Worm (Caenorhabditis elegans): ENCODE data around the gene mpst-4.
"Not testable (repeated sequence)": the region's sequence is repeated elsewhere in the genome, so short reads cannot be mapped to it uniquely, and the experiment has no call there.

The mpst-4 gene

DNA sequence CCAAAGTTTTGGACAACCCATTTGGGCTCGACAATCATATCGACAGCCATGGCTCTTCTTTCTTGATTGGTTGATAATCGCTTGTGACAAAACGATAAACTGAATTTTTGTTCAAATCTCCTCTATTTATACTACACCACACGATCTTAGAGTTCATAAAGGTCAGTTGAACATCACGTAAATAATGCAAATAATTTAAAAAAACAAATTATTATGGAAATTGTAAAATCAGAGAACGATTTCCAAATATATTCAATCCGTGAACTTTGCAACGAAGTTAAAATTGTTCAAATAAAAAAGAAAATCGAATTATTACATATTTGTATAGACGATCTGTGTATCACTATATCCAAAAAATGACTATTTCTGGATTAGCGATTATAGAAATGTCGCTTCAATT lies at the start of gene mpst-4, which contains the start of gene F11G11.14:
Gene mpst-4, minus strand, starts transcription at position 101 of the 400 bp plus-strand sequence.
Gene F11G11.14, plus strand, starts transcription at position 325 of the 400 bp plus-strand sequence.
- TF ChIP-seq hmbx-1 (tag; optimal IDR thresholded peaks at IDR 0.05) (no peak), ets-7 (tag; optimal IDR thresholded peaks at IDR 0.05) (no peak)

DNA sequence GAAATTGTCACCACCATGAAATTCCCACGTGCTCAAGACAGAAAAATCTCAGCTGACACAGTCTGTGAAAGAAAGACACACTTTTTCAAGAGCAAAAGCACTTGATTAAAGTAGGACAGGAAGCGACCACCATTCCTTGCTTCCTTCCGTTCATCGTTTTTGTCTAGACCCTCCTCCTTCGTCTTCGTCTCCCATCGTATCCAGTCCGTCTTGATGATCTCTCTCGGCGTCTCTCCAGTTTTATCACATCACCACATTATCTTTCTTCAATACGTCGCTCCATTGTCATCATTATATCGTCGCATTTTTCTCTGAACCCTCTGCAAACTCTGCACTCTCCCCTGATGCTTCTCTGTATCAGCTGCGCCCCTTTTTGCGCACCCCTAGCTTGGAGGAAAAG lies 44.9 kb upstream of the mpst-4 start:
- no peak for TF ChIP-seq tra-4 (tag; optimal IDR thresholded peaks at IDR 0.05)
- TF ChIP-seq scrt-1 (GFP tag; IDR thresholded peaks at IDR 0.05): no peak

DNA sequence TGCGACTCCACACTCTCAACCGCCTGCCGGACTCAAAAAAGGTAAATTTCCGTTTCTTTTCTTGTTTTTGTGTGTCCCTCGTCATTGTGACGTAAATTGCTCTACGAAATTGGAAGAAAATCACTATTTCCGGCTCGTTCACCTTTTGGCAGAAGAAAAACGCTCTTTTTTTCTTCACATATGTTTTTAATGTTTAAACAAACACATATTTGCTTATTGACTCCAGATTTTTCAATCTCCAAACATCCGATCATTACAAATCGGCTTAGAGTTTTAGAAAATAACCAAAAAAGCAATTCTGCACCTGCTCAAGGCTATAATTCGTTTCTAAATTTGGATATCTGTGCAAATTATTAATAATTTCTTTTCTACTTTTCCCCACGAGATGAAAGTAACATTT lies 42.6 kb upstream of the mpst-4 start:
- TF ChIP-seq ets-7 (tag; optimal IDR thresholded peaks at IDR 0.05): no peak

DNA sequence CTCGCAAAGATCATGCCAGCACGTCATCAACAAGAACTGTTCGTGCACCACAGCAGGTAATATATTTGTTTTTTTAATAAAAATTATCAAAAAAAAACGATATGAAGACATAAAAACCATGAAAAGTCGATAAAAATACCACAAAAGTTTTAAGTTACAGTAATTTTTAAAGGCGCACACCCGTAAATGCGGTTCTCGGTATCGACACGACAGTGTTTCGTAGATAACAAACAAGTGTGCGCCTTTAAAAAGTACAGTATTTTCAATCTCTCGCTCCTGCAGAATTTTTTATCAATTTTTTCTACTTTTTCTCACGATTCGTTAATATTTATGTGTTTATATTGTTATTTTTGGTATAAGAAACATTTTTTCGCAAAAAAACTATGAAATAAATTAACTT lies 42.1 kb upstream of the mpst-4 start:
- no peak for TF ChIP-seq scrt-1 (GFP tag; IDR thresholded peaks at IDR 0.05)
- TF ChIP-seq flt-1 (GFP tag; IDR thresholded peaks at IDR 0.05): no peak
- no peak for TF ChIP-seq hmg-4 (GFP tag; optimal IDR thresholded peaks at IDR 0.05)
- TF ChIP-seq aly-1 (tag; optimal IDR thresholded peaks at IDR 0.05): no peak
- no peak for TF ChIP-seq hmbx-1 (tag; optimal IDR thresholded peaks at IDR 0.05)
- TF ChIP-seq tbx-37 (GFP tag; conservative IDR thresholded peaks at IDR 0.05): no peak
- TF ChIP-seq hnd-1 (tag; optimal IDR thresholded peaks at IDR 0.05): no peak
- TF ChIP-seq tbx-11 (GFP tag; IDR thresholded peaks at IDR 0.05): no peak
- no peak for TF ChIP-seq F13C5.2 (tag; optimal IDR thresholded peaks at IDR 0.05)
- TF ChIP-seq ceh-36 (tag; optimal IDR thresholded peaks at IDR 0.05): no peak
- TF ChIP-seq sea-1 (GFP tag; conservative IDR thresholded peaks at IDR 0.05): no peak
- TF ChIP-seq tra-4 (tag; optimal IDR thresholded peaks at IDR 0.05): no peak
- TF ChIP-seq pes-1 (GFP tag; IDR thresholded peaks at IDR 0.05): no peak
- TF ChIP-seq ama-1 (optimal IDR thresholded peaks at IDR 0.05): no peak
- no peak for TF ChIP-seq ets-7 (tag; optimal IDR thresholded peaks at IDR 0.05)
- TF ChIP-seq ceh-13 (GFP tag; optimal IDR thresholded peaks at IDR 0.05): no peak
- no peak for TF ChIP-seq B0310.2 (tag; optimal IDR thresholded peaks at IDR 0.05)

DNA sequence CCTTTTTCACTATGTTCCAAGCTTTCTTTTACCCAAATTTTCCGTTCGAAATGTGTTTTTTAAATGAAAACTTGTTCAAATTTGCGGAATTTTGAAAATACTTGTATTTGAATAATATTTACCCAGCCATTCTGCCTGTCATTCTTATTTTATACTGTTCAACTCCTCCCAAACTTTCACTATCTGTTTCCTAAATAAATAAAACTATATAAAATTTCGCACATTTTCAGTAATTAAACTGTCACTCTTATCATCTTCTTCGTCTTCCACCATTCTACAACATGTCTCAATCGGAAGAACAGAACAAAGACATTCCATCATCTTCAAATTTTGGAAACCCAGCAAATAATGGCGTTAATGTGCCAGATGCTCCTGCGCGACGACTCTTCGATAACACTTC lies 41.5 kb upstream of the mpst-4 start, which contains the start of gene btbd-10:
Gene btbd-10, plus strand, starts transcription at position 231 of the 400 bp plus-strand sequence.
- TF ChIP-seq ets-7 (tag; optimal IDR thresholded peaks at IDR 0.05) (no peak), aly-1 (tag; optimal IDR thresholded peaks at IDR 0.05) (no peak), ceh-13 (GFP tag; optimal IDR thresholded peaks at IDR 0.05) (no peak), ceh-36 (tag; optimal IDR thresholded peaks at IDR 0.05) (no peak), pes-1 (GFP tag; IDR thresholded peaks at IDR 0.05) (no peak), ama-1 (optimal IDR thresholded peaks at IDR 0.05) (no peak), sea-1 (GFP tag; conservative IDR thresholded peaks at IDR 0.05) (no peak), tbx-11 (GFP tag; IDR thresholded peaks at IDR 0.05) (no peak), tra-4 (tag; optimal IDR thresholded peaks at IDR 0.05) (no peak), B0310.2 (tag; optimal IDR thresholded peaks at IDR 0.05) (no peak), F13C5.2 (tag; optimal IDR thresholded peaks at IDR 0.05) (no peak), hnd-1 (tag; optimal IDR thresholded peaks at IDR 0.05) (no peak)

DNA sequence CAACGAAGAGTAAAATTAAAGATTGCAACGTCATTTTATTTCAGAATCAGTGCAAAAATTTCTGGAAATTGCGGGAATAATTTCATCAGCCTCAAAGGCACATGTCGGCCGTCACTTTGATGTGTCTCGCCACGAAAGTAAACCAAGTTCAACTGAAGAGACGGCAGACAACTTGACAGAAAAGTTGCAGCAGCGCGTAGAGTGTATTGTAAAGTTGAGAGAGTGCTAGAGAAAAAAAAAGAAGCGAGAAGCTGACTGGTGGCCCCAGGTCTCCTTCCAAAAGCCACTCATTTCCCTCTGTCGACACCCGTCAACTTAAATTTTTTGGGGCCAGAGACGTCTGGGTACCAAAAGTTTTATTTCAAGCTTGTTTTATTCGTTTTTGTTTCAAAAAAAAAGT lies 41.0 kb upstream of the mpst-4 start:
- TF ChIP-seq F13C5.2 (tag; optimal IDR thresholded peaks at IDR 0.05) (peak; percentile 3), hmg-4 (GFP tag; optimal IDR thresholded peaks at IDR 0.05) (no peak)

DNA sequence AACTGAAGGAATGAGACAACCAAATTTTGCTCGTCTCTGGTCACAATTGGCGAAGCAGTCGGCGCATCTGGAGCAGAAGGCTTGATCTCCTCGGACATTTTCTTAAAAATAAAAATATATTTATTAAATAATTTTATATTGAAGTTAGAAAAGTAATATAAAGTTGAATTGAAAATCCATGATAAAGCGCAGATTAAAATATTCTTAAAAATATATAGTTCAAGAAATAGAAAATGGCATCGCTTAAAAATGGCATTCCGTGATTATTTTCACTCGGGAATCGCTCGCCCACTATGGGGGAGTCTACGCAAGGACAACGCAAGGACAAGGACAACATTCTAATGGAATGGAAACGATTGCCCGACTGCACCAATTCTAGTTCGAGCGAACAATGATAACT lies 40.4 kb upstream of the mpst-4 start, which contains the start of gene sgt-1:
Gene sgt-1, minus strand, starts transcription at position 101 of the 400 bp plus-strand sequence.
- TF ChIP-seq aly-1, ceh-36, F13C5.2 (tag; optimal IDR thresholded peaks at IDR 0.05): not testable (repeated sequence)

DNA sequence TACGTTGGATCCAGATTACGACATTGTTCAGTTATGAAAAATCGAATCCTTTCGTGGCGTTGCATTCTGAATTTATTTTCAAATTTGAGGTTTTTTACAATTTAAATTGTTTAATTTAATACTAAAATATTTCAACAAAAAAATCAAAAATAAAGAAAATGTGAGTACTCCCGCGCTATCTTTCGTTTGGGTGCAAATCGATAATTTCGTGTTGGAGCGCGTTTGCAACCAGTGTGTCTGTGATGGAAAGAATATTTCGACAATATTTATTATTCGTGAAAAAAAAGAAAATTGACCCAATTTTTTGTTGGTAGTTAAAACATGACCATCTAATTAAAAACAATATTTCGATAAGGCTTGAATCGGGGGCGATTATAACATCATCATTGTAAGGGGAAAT lies 38.8 kb upstream of the mpst-4 start, which contains the start of gene R05F9.9:
Gene R05F9.9, minus strand, starts transcription at position 66 of the 400 bp plus-strand sequence.
- TF ChIP-seq hmbx-1 (tag; optimal IDR thresholded peaks at IDR 0.05) (no peak), pes-1 (GFP tag; IDR thresholded peaks at IDR 0.05) (no peak), ceh-36 (tag; optimal IDR thresholded peaks at IDR 0.05) (no peak), ama-1 (optimal IDR thresholded peaks at IDR 0.05) (no peak), scrt-1 (GFP tag; IDR thresholded peaks at IDR 0.05) (no peak)

DNA sequence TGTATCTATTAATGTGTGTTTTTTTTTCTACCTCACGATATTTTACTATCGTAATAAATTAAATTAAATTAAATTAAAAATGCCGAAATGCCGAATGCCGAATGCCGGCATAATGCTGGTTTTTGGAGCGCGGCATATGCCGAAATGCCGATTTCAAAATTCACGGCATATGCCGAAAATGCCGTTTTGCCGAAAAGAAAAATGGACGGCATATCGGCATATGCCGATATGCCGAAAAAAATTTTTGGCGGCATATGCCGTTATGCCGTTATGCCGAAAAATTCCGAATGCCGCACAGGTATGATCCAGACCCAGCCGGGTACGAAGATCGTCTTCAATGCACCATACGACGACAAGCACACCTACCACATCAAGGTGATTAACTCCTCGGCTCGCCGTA lies 35.3 kb upstream of the mpst-4 start, which contains the start of gene msp-32:
Gene msp-32, plus strand, starts transcription at position 301 of the 400 bp plus-strand sequence.
- TF ChIP-seq ets-7 (tag; optimal IDR thresholded peaks at IDR 0.05); F13C5.2 (tag; optimal IDR thresholded peaks at IDR 0.05); flt-1 (GFP tag; IDR thresholded peaks at IDR 0.05): not testable (repeated sequence)

DNA sequence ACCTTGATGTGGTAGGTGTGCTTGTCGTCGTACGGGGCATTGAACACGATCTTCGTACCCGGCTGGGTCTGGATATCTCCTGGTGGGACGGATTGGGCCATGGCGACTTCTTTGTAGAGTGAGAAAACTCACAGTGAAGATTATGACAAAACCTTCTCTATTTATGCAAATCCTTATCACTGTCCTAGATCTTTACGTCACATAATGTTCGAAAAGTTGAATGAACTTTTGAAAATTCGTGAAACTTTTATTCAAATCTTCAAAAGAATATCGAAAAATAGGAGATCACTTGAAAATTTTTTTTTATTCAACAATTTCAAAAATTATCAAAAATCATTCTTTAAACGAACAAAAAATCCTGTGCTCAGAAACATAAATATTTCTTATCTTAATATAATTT lies 29.3 kb upstream of the mpst-4 start, which contains the start of gene msp-33:
Gene msp-33, minus strand, starts transcription at position 101 of the 400 bp plus-strand sequence.
- TF ChIP-seq hmg-4 (GFP tag; optimal IDR thresholded peaks at IDR 0.05) (no peak), tbx-11 (GFP tag; IDR thresholded peaks at IDR 0.05) (no peak), tbx-37 (GFP tag; conservative IDR thresholded peaks at IDR 0.05) (no peak), ceh-36 (tag; optimal IDR thresholded peaks at IDR 0.05) (no peak), ama-1 (optimal IDR thresholded peaks at IDR 0.05) (no peak), tra-4 (tag; optimal IDR thresholded peaks at IDR 0.05) (no peak), B0310.2 (tag; optimal IDR thresholded peaks at IDR 0.05) (no peak), ets-7 (tag; optimal IDR thresholded peaks at IDR 0.05) (no peak), sea-1 (GFP tag; conservative IDR thresholded peaks at IDR 0.05) (no peak), aly-1 (tag; optimal IDR thresholded peaks at IDR 0.05) (no peak), ceh-13 (GFP tag; optimal IDR thresholded peaks at IDR 0.05) (no peak), scrt-1 (GFP tag; IDR thresholded peaks at IDR 0.05) (no peak), pes-1 (GFP tag; IDR thresholded peaks at IDR 0.05) (no peak), hnd-1 (tag; optimal IDR thresholded peaks at IDR 0.05) (no peak), flt-1 (GFP tag; IDR thresholded peaks at IDR 0.05) (no peak), hmbx-1 (tag; optimal IDR thresholded peaks at IDR 0.05) (no peak), F13C5.2 (tag; optimal IDR thresholded peaks at IDR 0.05) (no peak)
